Worm (Caenorhabditis elegans) whole organism, late embryonic: ENCODE data around the gene F14D2.8.

Experiments used
- F13H6.1 ChIP-seq: sonication (generic microtip); optimal IDR thresholded peaks from 2 replicates; lab custom pipeline; 2016; ENCODE audit warnings: missing genetic modification characterization, missing compliant biosample characterization
- ama-1 ChIP-seq: fragments of 150-350 bp; optimal IDR thresholded peaks from 2 replicates; lab custom pipeline; 2014
- eyg-1 ChIP-seq: sonication (generic microtip); optimal IDR thresholded peaks from 2 replicates; lab custom pipeline; 2016; ENCODE audit warnings: missing genotype, missing genetic modification characterization, missing compliant biosample characterization
- hlh-30 ChIP-seq: sonication (generic microtip); optimal IDR thresholded peaks from 2 replicates; lab custom pipeline; 2017; ENCODE audit warnings: antibody characterized with exemption, missing genetic modification characterization, missing compliant biosample characterization; ENCODE audit not compliant: insufficient read depth
- npax-4 ChIP-seq: sonication (generic microtip); optimal IDR thresholded peaks from 2 replicates; lab custom pipeline; 2016; ENCODE audit warnings: missing genetic modification characterization, missing compliant biosample characterization
- pax-1 ChIP-seq: fragments of 150-350 bp; optimal IDR thresholded peaks from 2 replicates; lab custom pipeline; 2014; ENCODE audit warnings: missing biosample characterization, missing genetic modification characterization
- pha-4 ChIP-seq: fragments of 150-350 bp; optimal IDR thresholded peaks from 2 replicates; lab custom pipeline; 2018; ENCODE audit warnings: missing biosample characterization, missing genetic modification reagents, missing genetic modification characterization
- sox-4 ChIP-seq: sonication (generic microtip); optimal IDR thresholded peaks from 2 replicates; lab custom pipeline; 2017; ENCODE audit warnings: mild to moderate bottlenecking, missing genetic modification characterization, inconsistent platforms, missing compliant biosample characterization
- unc-55 ChIP-seq: sonication (generic microtip); optimal IDR thresholded peaks from 2 replicates; lab custom pipeline; 2017; ENCODE audit warnings: missing biosample characterization, missing genetic modification reagents, missing genetic modification characterization

DNA sequence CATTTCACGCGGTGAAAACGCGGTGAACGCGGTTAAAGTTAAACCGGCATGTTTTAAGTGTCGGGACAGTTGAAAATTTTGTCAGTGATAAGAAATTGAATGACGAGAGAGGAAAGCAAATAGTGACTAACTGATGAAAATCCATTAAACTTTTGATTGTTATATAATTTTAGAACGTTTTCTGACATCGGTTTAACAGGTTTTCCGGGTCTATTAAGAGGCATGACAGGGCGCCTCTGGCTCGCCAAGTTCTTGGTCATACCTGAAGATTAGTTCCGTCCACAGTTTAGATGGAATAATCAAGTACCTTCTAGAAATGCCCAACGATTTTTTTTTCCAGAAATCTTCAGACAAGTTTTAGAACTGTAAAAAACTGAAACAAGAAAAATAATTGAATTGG lies 26.5 kb downstream of the F14D2.8 start, which contains the start of gene Y46D2A.2:
- no peak for TF ChIP-seq npax-4 (tag; lab: Kevin White, UChicago)
- no peak for TF ChIP-seq ama-1
- TF ChIP-seq hlh-30 (tag; lab: Kevin White, UChicago) = no peak
- no peak for TF ChIP-seq unc-55 (GFP tag; lab: Kevin White, UChicago)
- no peak for TF ChIP-seq eyg-1 (tag; lab: Kevin White, UChicago)
- no peak for TF ChIP-seq sox-4 (tag; lab: Kevin White, UChicago)
- no peak for TF ChIP-seq pha-4 (tag; lab: Kevin White, UChicago)
- no peak for TF ChIP-seq pax-1 (tag; lab: Kevin White, UChicago)
- no peak for TF ChIP-seq F13H6.1 (tag; lab: Kevin White, UChicago)
